Worm (Caenorhabditis elegans) whole organism, midembryonic: ENCODE results near the gene btb-2.

Experiments used
- cog-1 ChIP-seq: sonication (generic microtip); optimal IDR thresholded peaks from 2 replicates; lab custom pipeline; 2016; ENCODE audit warnings: missing genetic modification characterization, missing compliant biosample characterization
- flt-1 ChIP-seq: fragments of 200-800 bp; sonication (Bioruptor generic); IDR thresholded peaks from 2 replicates; pipeline ENCODE4 v1.3.6; 2022; ENCODE audit warnings: missing genetic modification characterization, missing compliant biosample characterization
- klf-2 ChIP-seq: fragments of 200-800 bp; sonication (Bioruptor generic); conservative IDR thresholded peaks from 2 replicates; pipeline ENCODE4 v1.3.6; 2022; ENCODE audit warnings: missing genetic modification reagents, missing genetic modification characterization, missing compliant biosample characterization
- med-1 ChIP-seq: sonication (generic microtip); optimal IDR thresholded peaks from 2 replicates; lab custom pipeline; 2017; ENCODE audit warnings: missing genetic modification characterization, mild to moderate bottlenecking, missing compliant biosample characterization, antibody characterized with exemption, missing genetic modification reagents; ENCODE audit not compliant: insufficient read depth
- ref-1 ChIP-seq: fragments of 200-800 bp; sonication (Bioruptor generic); conservative IDR thresholded peaks from 2 replicates; pipeline ENCODE4 v1.3.6; 2022; ENCODE audit warnings: missing genetic modification reagents, missing genetic modification characterization, missing compliant biosample characterization

DNA sequence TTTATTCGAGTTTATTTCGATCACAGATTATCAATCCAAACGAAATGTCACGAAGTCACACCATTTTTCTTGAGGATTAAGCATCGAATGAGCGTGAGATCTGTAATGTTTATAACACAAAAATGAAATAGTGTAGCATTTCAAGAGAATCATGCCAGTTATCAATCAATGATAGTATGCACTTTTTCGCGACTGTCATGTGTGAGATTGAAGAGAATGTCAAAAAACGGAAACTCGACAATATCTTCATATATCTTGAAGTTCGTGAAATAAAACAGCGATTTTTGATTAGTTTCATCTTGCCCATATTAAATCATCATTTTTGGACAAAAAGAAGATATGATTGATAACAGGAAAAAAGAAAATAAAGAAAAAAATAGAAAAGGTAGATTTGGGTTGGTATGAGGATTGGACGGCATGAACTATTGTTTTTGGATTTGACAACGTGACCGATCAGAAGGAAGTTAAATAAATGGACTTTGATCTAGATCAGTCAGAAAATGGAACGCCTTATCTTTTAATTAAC, 22.6 kb upstream of the btb-2 start:
- no peak for TF ChIP-seq flt-1 (GFP tag; lab: Robert Waterston, UW)
- TF ChIP-seq klf-2 (GFP tag; lab: Robert Waterston, UW), result no peak
- TF ChIP-seq med-1, result no peak
- no peak for TF ChIP-seq ref-1 (GFP tag; lab: Robert Waterston, UW)
- TF ChIP-seq cog-1, result no peak
